Worm (Caenorhabditis elegans) whole organism, L4/young adult: ENCODE results near the gene hpo-18.

Source experiments
- W03F9.2 ChIP-seq: fragments of 150-350 bp; optimal IDR thresholded peaks from 2 replicates; lab custom pipeline; 2014; ENCODE audit warnings: missing biosample characterization, missing genetic modification characterization
- dao-5 ChIP-seq: sonication (generic microtip); optimal IDR thresholded peaks from 2 replicates; lab custom pipeline; 2016; ENCODE audit warnings: missing genotype, missing genetic modification characterization, moderate library complexity, missing compliant biosample characterization
- him-1 ChIP-seq: sonication (generic microtip); optimal IDR thresholded peaks from 2 replicates; lab custom pipeline; 2016; ENCODE audit warnings: missing genotype, missing genetic modification reagents, missing genetic modification characterization, missing compliant biosample characterization

DNA sequence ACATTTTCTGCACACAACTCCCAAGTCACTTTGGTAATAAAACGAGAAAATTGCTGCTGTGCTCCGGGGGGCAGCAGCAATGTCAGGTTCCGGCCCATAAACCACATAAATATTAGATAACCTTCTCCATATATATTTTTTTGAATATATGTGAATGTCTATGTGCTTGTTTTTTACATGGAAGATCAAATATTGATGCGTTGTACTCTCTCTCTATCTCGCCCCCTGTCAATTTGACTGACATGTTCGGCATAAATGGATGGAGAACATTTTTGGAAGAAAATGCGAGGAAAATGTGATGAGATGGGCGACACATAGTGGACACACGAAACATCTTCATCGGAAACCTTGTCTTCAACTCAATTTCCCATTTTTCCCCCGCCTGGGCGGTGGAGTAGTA is 13.8 kb upstream of the hpo-18 start:
- TF ChIP-seq W03F9.2 (tag; lab: Kevin White, UChicago) (no peak), dao-5 (no peak), him-1 (tag; lab: Kevin White, UChicago) (no peak)
